Worm (Caenorhabditis elegans) whole organism, early embryonic: ENCODE data around the gene nspe-7.

ENCODE experiments used
- ama-1 ChIP-seq: fragments of 150-350 bp; optimal IDR thresholded peaks from 2 replicates; lab custom pipeline; 2014
- flt-1 ChIP-seq: fragments of 200-800 bp; sonication (Bioruptor generic); IDR thresholded peaks from 2 replicates; pipeline ENCODE4 v1.3.6; 2022; ENCODE audit warnings: missing genetic modification characterization, missing compliant biosample characterization
- tbx-11 ChIP-seq: fragments of 200-800 bp; sonication (Bioruptor generic); IDR thresholded peaks from 2 replicates; pipeline ENCODE4 v1.3.6; 2022; ENCODE audit warnings: missing genetic modification characterization, missing compliant biosample characterization

- no peak for TF ChIP-seq flt-1 (GFP tag; lab: Robert Waterston, UW)
- no peak for TF ChIP-seq ama-1 (lab: Kevin White, UChicago)
- no peak for TF ChIP-seq tbx-11 (GFP tag; lab: Robert Waterston, UW)
Observed at ce11 chrII:12622843-12623242, 4.1 kb upstream of the nspe-7 start.
